Fruit fly (Drosophila melanogaster): Measurements from ENCODE around the gene Rint1.
A peak's percentile ranks its signal among the peaks of the same experiment; 100 is the strongest.

The Rint1 gene

DNA sequence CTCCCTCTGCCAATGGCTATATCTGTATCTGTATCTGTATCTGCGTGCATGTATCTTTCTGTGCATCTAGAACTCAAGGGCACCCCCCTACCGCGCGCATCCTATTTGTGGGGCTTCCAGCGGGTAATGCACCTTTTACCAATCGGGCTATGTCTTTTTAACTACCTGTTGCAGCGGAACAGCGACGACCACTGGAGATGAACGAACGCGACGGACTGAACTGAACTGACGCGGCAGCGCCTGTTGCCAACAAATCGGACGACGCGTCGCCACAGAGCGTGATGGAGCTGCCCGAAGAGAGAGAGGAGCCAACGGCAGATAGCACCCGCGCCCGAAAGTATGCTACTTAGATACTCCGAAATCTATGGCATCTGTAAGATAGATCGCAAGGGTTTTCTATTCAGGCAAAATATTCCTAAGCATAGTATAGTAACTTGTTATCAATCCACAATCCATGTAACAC is 21.6 kb downstream of the Rint1 start, which contains the start of gene Cln7 (continued):
- TF ChIP-seq CG8388 (GFP tag; optimal IDR thresholded peaks at IDR 0.05) (peak; percentile 2), CG12744 (GFP tag; optimal IDR thresholded peaks at IDR 0.05) (no peak), HLH3B (GFP tag; IDR thresholded peaks at IDR 0.05) (peak; percentile 49; the same call in 1 of the 2 replicates), grn (GFP tag; optimal IDR thresholded peaks at IDR 0.05) (peak; percentile 80), trem (tag; optimal IDR thresholded peaks at IDR 0.05) (peak; percentile 31), CG14965 (GFP tag; optimal IDR thresholded peaks at IDR 0.05; ENCODE audit: borderline replicate concordance) (no peak), Pdp1 (GFP tag; optimal IDR thresholded peaks at IDR 0.05) (peak in 1 of 2 experiments; percentile 10), gfzf (GFP tag; optimal IDR thresholded peaks at IDR 0.05) (peak; percentile 0), luna (GFP tag; optimal IDR thresholded peaks at IDR 0.05) (no peak), twi (tag; optimal IDR thresholded peaks at IDR 0.05) (no peak), CG3726 (GFP tag; IDR thresholded peaks at IDR 0.05) (no peak), esg (GFP tag; conservative IDR thresholded peaks at IDR 0.05) (no peak), ash1 (GFP tag; optimal IDR thresholded peaks at IDR 0.05) (no peak), CG11695 (GFP tag; IDR thresholded peaks at IDR 0.05) (0 out of 3 replicates have a peak, but pooled peaks have one; percentile 17), CG9817 (tag; optimal IDR thresholded peaks at IDR 0.05) (no peak), dysf (GFP tag; IDR thresholded peaks at IDR 0.05) (no peak; the same call in 2 of the 3 replicates), klu (GFP tag; IDR thresholded peaks at IDR 0.05) (no peak), B-H1 (GFP tag; IDR thresholded peaks at IDR 0.05) (no peak), cato (GFP tag; optimal IDR thresholded peaks at IDR 0.05; ENCODE audit: borderline replicate concordance) (no peak), TFAM (GFP tag; optimal IDR thresholded peaks at IDR 0.05) (no peak), Opbp (GFP tag; IDR thresholded peaks at IDR 0.05; ENCODE audit: partially characterized antibody) (peak; percentile 67; the same call in 2 of the 3 replicates), Hsf (GFP tag; optimal IDR thresholded peaks at IDR 0.05) (no peak), Nf-YB (GFP tag; optimal IDR thresholded peaks at IDR 0.05) (peak; percentile 70), D19A (tag; optimal IDR thresholded peaks at IDR 0.05) (peak; percentile 28), CG2202 (tag; optimal IDR thresholded peaks at IDR 0.05) (no peak), bbx (GFP tag; IDR thresholded peaks at IDR 0.05; ENCODE audit: partially characterized antibody) (peak; percentile 62), Atf6 (GFP tag; IDR thresholded peaks at IDR 0.05) (peak; percentile 56), CG17612 (GFP tag; IDR thresholded peaks at IDR 0.05) (no peak), br (optimal IDR thresholded peaks at IDR 0.05) (no peak), ham (GFP tag; IDR thresholded peaks at IDR 0.05) (no peak), CG8281 (tag; optimal IDR thresholded peaks at IDR 0.05) (no peak), CG1792 (GFP tag; optimal IDR thresholded peaks at IDR 0.05) (no peak), dimm (GFP tag; IDR thresholded peaks at IDR 0.05) (no peak), HLHmδ (GFP tag; optimal IDR thresholded peaks at IDR 0.05) (peak; percentile 80), sens-2 (GFP tag; IDR thresholded peaks at IDR 0.05) (no peak), CG7963 (GFP tag; IDR thresholded peaks at IDR 0.05; ENCODE audit: partially characterized antibody) (no peak), CG31365 (tag; optimal IDR thresholded peaks at IDR 0.05) (peak; percentile 1), scrt (GFP tag; optimal IDR thresholded peaks at IDR 0.05) (peak; percentile 35), nom (GFP tag; optimal IDR thresholded peaks at IDR 0.05) (peak; percentile 88), gsb (GFP tag; IDR thresholded peaks at IDR 0.05) (peak; percentile 35; the same call in 1 of the 2 replicates), slp2 (GFP tag; optimal IDR thresholded peaks at IDR 0.05) (no peak), cas (GFP tag; IDR thresholded peaks at IDR 0.05) (no peak), CrebB (tag; optimal IDR thresholded peaks at IDR 0.05) (peak; percentile 63), CG4820 (GFP tag; optimal IDR thresholded peaks at IDR 0.05) (no peak), CG14667 (GFP tag; IDR thresholded peaks at IDR 0.05) (no peak), CG11085 (GFP tag; IDR thresholded peaks at IDR 0.05) (peak; percentile 20; the same call in 1 of the 2 replicates), Hey (tag; optimal IDR thresholded peaks at IDR 0.05) (no peak), Bgb (GFP tag; IDR thresholded peaks at IDR 0.05; ENCODE audit: partially characterized antibody) (peak; percentile 38; the same call in 1 of the 2 replicates), Nf-YC (tag; optimal IDR thresholded peaks at IDR 0.05) (peak; percentile 70), Rx (GFP tag; IDR thresholded peaks at IDR 0.05) (no peak), ac (GFP tag; optimal IDR thresholded peaks at IDR 0.05) (peak; percentile 8)

Measured in whole organism, embryonic.